Worm (Caenorhabditis elegans): Measurements from ENCODE around the gene B0310.6.
A peak's percentile ranks its signal among the peaks of the same experiment; 100 is the strongest.

B0310.6 gene

DNA sequence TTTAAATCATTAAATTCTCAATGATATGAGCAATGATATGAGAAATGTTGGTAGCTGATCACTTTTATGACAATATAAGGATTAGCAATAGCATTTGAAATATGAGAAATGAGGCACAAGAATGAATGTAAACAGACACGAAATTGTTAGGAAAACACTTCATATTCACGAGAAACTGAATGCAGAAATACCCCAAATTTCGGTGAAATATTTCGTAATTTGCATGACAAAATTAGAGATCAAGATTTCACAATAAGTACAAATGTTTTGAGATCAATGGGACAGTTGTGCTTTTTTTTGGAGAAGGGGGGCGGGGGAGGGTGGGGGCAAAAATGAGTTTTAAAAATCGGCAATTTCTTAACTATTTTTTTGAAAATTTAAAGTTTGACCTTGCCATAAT lies 5.6 kb upstream of the B0310.6 start:
- TF ChIP-seq nhr-48 (tag; optimal IDR thresholded peaks at IDR 0.05) (no peak), zip-11 (GFP tag; IDR thresholded peaks at IDR 0.05) (no peak), Y105C5A.15 (GFP tag; IDR thresholded peaks at IDR 0.05) (no peak), nhr-102 (tag; optimal IDR thresholded peaks at IDR 0.05) (no peak), F37D6.2 (tag; optimal IDR thresholded peaks at IDR 0.05) (no peak), unc-39 (tag; optimal IDR thresholded peaks at IDR 0.05) (no peak), rbr-2 (tag; optimal IDR thresholded peaks at IDR 0.05) (no peak), aly-2 (tag; optimal IDR thresholded peaks at IDR 0.05) (no peak), snpc-4 (tag; optimal IDR thresholded peaks at IDR 0.05) (no peak), ZK546.5 (tag; optimal IDR thresholded peaks at IDR 0.05) (no peak), hlh-30 (tag; optimal IDR thresholded peaks at IDR 0.05; ENCODE audit: insufficient read depth) (no peak), F49E8.2 (tag; optimal IDR thresholded peaks at IDR 0.05; ENCODE audit: borderline replicate concordance) (no peak), zfp-2 (tag; optimal IDR thresholded peaks at IDR 0.05) (no peak), nhr-28 (tag; optimal IDR thresholded peaks at IDR 0.05) (no peak), ceh-44 (GFP tag; IDR thresholded peaks at IDR 0.05) (no peak)

- TF ChIP-seq nhr-6 (tag; optimal IDR thresholded peaks at IDR 0.05) (peak; percentile 63), hmg-1.1 (GFP tag; IDR thresholded peaks at IDR 0.05) (peak; percentile 89), unc-62 (GFP tag; optimal IDR thresholded peaks at IDR 0.05 in 1 of 2) (peak in 1 of 2 experiments; percentile 94), unc-62 (tag; optimal IDR thresholded peaks at IDR 0.05) (no peak), lim-7 (GFP tag; IDR thresholded peaks at IDR 0.05) (no peak), pqm-1 (tag; optimal IDR thresholded peaks at IDR 0.05) (no peak), nhr-102 (tag; optimal IDR thresholded peaks at IDR 0.05) (no peak), lir-3 (tag; optimal IDR thresholded peaks at IDR 0.05) (no peak), ceh-20 (GFP tag; IDR thresholded peaks at IDR 0.05) (peak; percentile 71; the same call in 1 of the 2 replicates), lin-13 (GFP tag; optimal IDR thresholded peaks at IDR 0.05) (peak; percentile 58), hlh-30 (tag; optimal IDR thresholded peaks at IDR 0.05; ENCODE audit: insufficient read depth) (peak; percentile 84), lin-1 (GFP tag; IDR thresholded peaks at IDR 0.05) (0 out of 2 replicates have a peak, but pooled peaks have one; percentile 19), nhr-25 (tag; optimal IDR thresholded peaks at IDR 0.05; ENCODE audit: borderline replicate concordance, insufficient read depth) (peak; percentile 85), ceh-62 (tag; optimal IDR thresholded peaks at IDR 0.05) (no peak), lin-29 (GFP tag; IDR thresholded peaks at IDR 0.05) (peak; percentile 28; the same call in 1 of the 2 replicates), fkh-10 (GFP tag; optimal IDR thresholded peaks at IDR 0.05) (peak; percentile 25), nhr-11 (tag; optimal IDR thresholded peaks at IDR 0.05) (peak; percentile 80), mes-2 (tag; optimal IDR thresholded peaks at IDR 0.05; ENCODE audit: poor library complexity, severe bottlenecking) (peak; percentile 81), mxl-3 (GFP tag; optimal IDR thresholded peaks at IDR 0.05) (peak; percentile 78), hlh-11 (tag; optimal IDR thresholded peaks at IDR 0.05) (peak; percentile 89), nhr-28 (tag; optimal IDR thresholded peaks at IDR 0.05) (peak; percentile 88), aha-1 (tag) (peak; percentile 96), tra-1 (GFP tag; IDR thresholded peaks at IDR 0.05) (peak; percentile 70), daf-16 (GFP tag; optimal IDR thresholded peaks at IDR 0.05) (peak in 1 of 2 experiments; percentile 27), daf-16 (tag; optimal IDR thresholded peaks at IDR 0.05) (no peak), nhr-77 (tag; optimal IDR thresholded peaks at IDR 0.05) (peak; percentile 38), ctbp-1 (GFP tag; IDR thresholded peaks at IDR 0.05) (peak; percentile 60), lin-38 (GFP tag; IDR thresholded peaks at IDR 0.05) (no peak), mdl-1 (tag; optimal IDR thresholded peaks at IDR 0.05) (peak; percentile 88 to 91), hif-1 (tag; optimal IDR thresholded peaks at IDR 0.05) (peak in 1 of 2 experiments; percentile 58), zag-1 (tag; optimal IDR thresholded peaks at IDR 0.05) (peak; percentile 82), dmd-9 (GFP tag; IDR thresholded peaks at IDR 0.05) (0 out of 2 replicates have a peak, but pooled peaks have one; percentile 17), mep-1 (tag; optimal IDR thresholded peaks at IDR 0.05) (peak; percentile 91), nhr-48 (tag; optimal IDR thresholded peaks at IDR 0.05) (peak; percentile 99), dpl-1 (GFP tag; optimal IDR thresholded peaks at IDR 0.05) (peak; percentile 37), rbr-2 (tag; optimal IDR thresholded peaks at IDR 0.05) (peak; percentile 68), lsy-2 (tag; optimal IDR thresholded peaks at IDR 0.05) (peak in 1 of 2 experiments; percentile 74), dmd-6 (GFP tag; IDR thresholded peaks at IDR 0.05) (peak; percentile 71), egl-27 (tag; optimal IDR thresholded peaks at IDR 0.05) (no peak), egl-43 (GFP tag; IDR thresholded peaks at IDR 0.05) (no peak)
These were observed 4.9 kb upstream of the B0310.6 start, which contains the start of gene F28C10.3 for ce11 chrX:535728-536127. F28C10.3 (minus strand) TSS chrX:535828.
